Worm (Caenorhabditis elegans): Measurements from ENCODE around the gene F57C2.5.

F57C2.5 gene

ce11 chrII:14563766-14564370 lies 35.8 kb upstream of the F57C2.5 start:
- TF ChIP-seq tbx-37 (GFP tag; conservative IDR thresholded peaks at IDR 0.05) = peak; percentile 46

ce11 chrII:14561549-14562115 lies 33.6 kb upstream of the F57C2.5 start, which contains the start of gene mog-4:
mog-4 (minus strand) TSS chrII:14561599.
- TF ChIP-seq tbx-37 (GFP tag; conservative IDR thresholded peaks at IDR 0.05) = peak; percentile 91
- TF ChIP-seq sea-1 (GFP tag; conservative IDR thresholded peaks at IDR 0.05) = peak; percentile 41; the same call in 1 of the 2 replicates
- peak; percentile 69 for TF ChIP-seq scrt-1 (GFP tag; IDR thresholded peaks at IDR 0.05)
- peak; percentile 68 for TF ChIP-seq tbx-11 (GFP tag; IDR thresholded peaks at IDR 0.05)
- peak; percentile 73 for TF ChIP-seq pes-1 (GFP tag; IDR thresholded peaks at IDR 0.05)
- peak; percentile 71 for TF ChIP-seq F13C5.2 (tag; optimal IDR thresholded peaks at IDR 0.05)

ce11 chrII:14555019-14555418 lies 27.0 kb upstream of the F57C2.5 start:
- TF ChIP-seq tbx-11 (GFP tag; IDR thresholded peaks at IDR 0.05) = no peak
- TF ChIP-seq ceh-13 (GFP tag; optimal IDR thresholded peaks at IDR 0.05) = no peak
- TF ChIP-seq ets-7 (tag; optimal IDR thresholded peaks at IDR 0.05) = no peak
- no peak for TF ChIP-seq tra-4 (tag; optimal IDR thresholded peaks at IDR 0.05)
- TF ChIP-seq ama-1 (optimal IDR thresholded peaks at IDR 0.05) = no peak
- TF ChIP-seq scrt-1 (GFP tag; IDR thresholded peaks at IDR 0.05) = no peak
- TF ChIP-seq hmbx-1 (tag; optimal IDR thresholded peaks at IDR 0.05) = no peak
- no peak for TF ChIP-seq aly-1 (tag; optimal IDR thresholded peaks at IDR 0.05)
- no peak for TF ChIP-seq flt-1 (GFP tag; IDR thresholded peaks at IDR 0.05)
- TF ChIP-seq ceh-36 (tag; optimal IDR thresholded peaks at IDR 0.05) = no peak
- TF ChIP-seq sea-1 (GFP tag; conservative IDR thresholded peaks at IDR 0.05) = no peak
- no peak for TF ChIP-seq F13C5.2 (tag; optimal IDR thresholded peaks at IDR 0.05)
- no peak for TF ChIP-seq tbx-37 (GFP tag; conservative IDR thresholded peaks at IDR 0.05)
- TF ChIP-seq pes-1 (GFP tag; IDR thresholded peaks at IDR 0.05) = no peak
- no peak for TF ChIP-seq hnd-1 (tag; optimal IDR thresholded peaks at IDR 0.05)
- TF ChIP-seq B0310.2 (tag; optimal IDR thresholded peaks at IDR 0.05) = no peak
- no peak for TF ChIP-seq hmg-4 (GFP tag; optimal IDR thresholded peaks at IDR 0.05)

ce11 chrII:14550613-14551012 lies 22.6 kb upstream of the F57C2.5 start, which contains the start of gene nlp-41:
nlp-41 (plus strand) TSS chrII:14550913.
- no peak for TF ChIP-seq pes-1 (GFP tag; IDR thresholded peaks at IDR 0.05)
- no peak for TF ChIP-seq tra-4 (tag; optimal IDR thresholded peaks at IDR 0.05)
- TF ChIP-seq F13C5.2 (tag; optimal IDR thresholded peaks at IDR 0.05) = no peak
- no peak for TF ChIP-seq ama-1 (optimal IDR thresholded peaks at IDR 0.05)
- TF ChIP-seq ets-7 (tag; optimal IDR thresholded peaks at IDR 0.05) = no peak
- no peak for TF ChIP-seq ceh-13 (GFP tag; optimal IDR thresholded peaks at IDR 0.05)
- TF ChIP-seq hnd-1 (tag; optimal IDR thresholded peaks at IDR 0.05) = no peak
- TF ChIP-seq scrt-1 (GFP tag; IDR thresholded peaks at IDR 0.05) = no peak
- no peak for TF ChIP-seq hmbx-1 (tag; optimal IDR thresholded peaks at IDR 0.05)
- TF ChIP-seq flt-1 (GFP tag; IDR thresholded peaks at IDR 0.05) = no peak
- no peak for TF ChIP-seq B0310.2 (tag; optimal IDR thresholded peaks at IDR 0.05)
- TF ChIP-seq tbx-37 (GFP tag; conservative IDR thresholded peaks at IDR 0.05) = no peak
- no peak for TF ChIP-seq hmg-4 (GFP tag; optimal IDR thresholded peaks at IDR 0.05)
- TF ChIP-seq tbx-11 (GFP tag; IDR thresholded peaks at IDR 0.05) = no peak
- TF ChIP-seq sea-1 (GFP tag; conservative IDR thresholded peaks at IDR 0.05) = no peak
- TF ChIP-seq ceh-36 (tag; optimal IDR thresholded peaks at IDR 0.05) = no peak
- no peak for TF ChIP-seq aly-1 (tag; optimal IDR thresholded peaks at IDR 0.05)

ce11 chrII:14548691-14549090 lies 20.7 kb upstream of the F57C2.5 start, which contains the start of gene gcy-29:
gcy-29 (minus strand) TSS chrII:14548791.
- TF ChIP-seq tra-4 (tag; optimal IDR thresholded peaks at IDR 0.05) = no peak
- no peak for TF ChIP-seq scrt-1 (GFP tag; IDR thresholded peaks at IDR 0.05)

- TF ChIP-seq scrt-1 (GFP tag; IDR thresholded peaks at IDR 0.05) (no peak), ceh-13 (GFP tag; optimal IDR thresholded peaks at IDR 0.05) (no peak), tra-4 (tag; optimal IDR thresholded peaks at IDR 0.05) (no peak), hnd-1 (tag; optimal IDR thresholded peaks at IDR 0.05) (no peak), pes-1 (GFP tag; IDR thresholded peaks at IDR 0.05) (no peak), ama-1 (optimal IDR thresholded peaks at IDR 0.05) (no peak), flt-1 (GFP tag; IDR thresholded peaks at IDR 0.05) (no peak), F13C5.2 (tag; optimal IDR thresholded peaks at IDR 0.05) (no peak), tbx-11 (GFP tag; IDR thresholded peaks at IDR 0.05) (no peak), ets-7 (tag; optimal IDR thresholded peaks at IDR 0.05) (no peak), ceh-36 (tag; optimal IDR thresholded peaks at IDR 0.05) (no peak), hmbx-1 (tag; optimal IDR thresholded peaks at IDR 0.05) (no peak)
Measured at ce11 chrII:14540551-14540950, 12.5 kb upstream of the F57C2.5 start.

ce11 chrII:14537728-14538127 lies 9.7 kb upstream of the F57C2.5 start, which contains the start of the genes clec-147 and C04H5.7:
clec-147 (minus strand) TSS chrII:14537828.
C04H5.7 (plus strand) TSS chrII:14537946.
- no peak for TF ChIP-seq B0310.2 (tag; optimal IDR thresholded peaks at IDR 0.05)
- TF ChIP-seq ama-1 (optimal IDR thresholded peaks at IDR 0.05) = no peak
- no peak for TF ChIP-seq hnd-1 (tag; optimal IDR thresholded peaks at IDR 0.05)
- no peak for TF ChIP-seq ets-7 (tag; optimal IDR thresholded peaks at IDR 0.05)
- no peak for TF ChIP-seq aly-1 (tag; optimal IDR thresholded peaks at IDR 0.05)
- TF ChIP-seq hmbx-1 (tag; optimal IDR thresholded peaks at IDR 0.05) = no peak

- TF ChIP-seq tbx-37 (GFP tag; conservative IDR thresholded peaks at IDR 0.05) (no peak), B0310.2 (tag; optimal IDR thresholded peaks at IDR 0.05) (no peak), sea-1 (GFP tag; conservative IDR thresholded peaks at IDR 0.05) (no peak), hmg-4 (GFP tag; optimal IDR thresholded peaks at IDR 0.05) (no peak), scrt-1 (GFP tag; IDR thresholded peaks at IDR 0.05) (no peak), ceh-13 (GFP tag; optimal IDR thresholded peaks at IDR 0.05) (no peak)
Measured at ce11 chrII:14534000-14534399, 6.0 kb upstream of the F57C2.5 start, which contains the start of gene C04H5.1. C04H5.1 (plus strand) TSS chrII:14534300.
